Worm (Caenorhabditis elegans): ENCODE measurements around the gene F40H3.1.
A peak's percentile ranks its signal among the peaks of the same experiment; 100 is the strongest.

F40H3.1 gene

DNA sequence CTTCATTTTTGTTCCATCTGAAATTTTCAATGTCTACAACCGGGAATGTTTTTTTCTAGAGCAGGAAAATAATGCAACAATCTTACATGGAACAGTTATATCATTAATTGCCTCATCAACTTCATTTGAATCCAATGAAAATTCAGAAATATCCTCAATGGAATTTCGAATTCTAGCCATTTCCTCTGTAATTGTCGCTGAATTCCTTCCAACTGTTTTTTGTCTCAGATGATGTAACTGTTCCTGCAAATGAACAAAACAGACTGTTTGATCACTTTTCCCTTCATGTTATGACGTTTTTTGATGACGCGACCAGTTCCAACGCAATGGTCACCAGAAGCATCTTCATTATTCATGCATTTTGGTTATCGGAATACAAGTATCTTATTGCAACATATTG lies 41.8 kb downstream of the F40H3.1 start:
- TF ChIP-seq unc-62 (GFP tag; optimal IDR thresholded peaks at IDR 0.05 in 1 of 2) (peak in 1 of 2 experiments; percentile 92), unc-62 (tag; optimal IDR thresholded peaks at IDR 0.05) (no peak), ceh-62 (tag; optimal IDR thresholded peaks at IDR 0.05) (no peak), hif-1 (tag; optimal IDR thresholded peaks at IDR 0.05) (no peak)

DNA sequence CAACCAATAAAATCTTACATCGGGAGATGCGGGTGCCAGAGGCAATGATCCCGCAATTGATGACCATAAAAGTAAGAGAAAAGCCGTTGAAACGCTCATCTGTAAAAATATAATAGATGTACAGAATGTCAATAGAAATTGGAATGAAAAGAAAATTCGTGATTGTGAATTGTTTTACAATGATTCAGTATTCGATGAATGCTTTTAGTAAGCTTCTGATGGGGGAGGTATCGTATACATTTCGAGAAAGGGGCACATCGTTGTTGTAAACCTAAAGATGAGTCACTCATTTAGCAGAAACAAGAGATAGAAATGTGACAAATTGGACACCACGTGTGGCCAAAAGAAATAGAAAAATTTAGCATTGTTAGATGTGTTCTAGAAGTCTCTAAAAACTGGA lies 42.9 kb downstream of the F40H3.1 start, which contains the start of gene C30B5.6:
TSS of gene C30B5.6 (minus strand) at position 101 of the 400 bp plus-strand sequence.
- no peak for TF ChIP-seq nhr-102 (tag; optimal IDR thresholded peaks at IDR 0.05)
- TF ChIP-seq egl-43 (GFP tag; IDR thresholded peaks at IDR 0.05): no peak
- TF ChIP-seq aha-1 (tag): peak; percentile 29

DNA sequence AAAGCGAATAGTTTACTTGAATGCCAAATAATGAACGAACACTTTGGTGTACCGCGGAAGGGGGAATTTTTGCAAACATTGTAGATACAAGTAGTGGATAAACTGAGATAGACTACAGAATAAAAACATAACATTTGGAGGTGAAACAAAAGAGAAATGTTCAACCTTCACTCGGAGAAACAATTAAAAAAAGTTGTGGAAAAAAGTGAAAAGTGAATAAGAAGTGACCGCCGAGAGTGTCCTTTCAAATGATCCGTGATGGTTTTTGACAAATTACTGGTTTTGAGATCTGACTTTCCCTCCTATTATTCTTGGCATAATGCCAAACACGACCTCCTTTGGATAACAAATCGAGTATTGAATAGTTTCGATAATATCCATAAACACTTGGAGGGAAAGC lies 44.1 kb downstream of the F40H3.1 start:
- TF ChIP-seq lin-13 (GFP tag; optimal IDR thresholded peaks at IDR 0.05) (no peak), duxl-1 (tag; optimal IDR thresholded peaks at IDR 0.05; ENCODE audit: poor library complexity) (no peak), ZK546.5 (tag; optimal IDR thresholded peaks at IDR 0.05) (no peak), php-3 (GFP tag; IDR thresholded peaks at IDR 0.05) (no peak), Y5F2A.4 (GFP tag; optimal IDR thresholded peaks at IDR 0.05) (no peak), nhr-48 (tag; optimal IDR thresholded peaks at IDR 0.05) (no peak), F26F4.8 (GFP tag; conservative IDR thresholded peaks at IDR 0.05) (no peak), R02D3.7 (tag; optimal IDR thresholded peaks at IDR 0.05) (no peak), hif-1 (tag; optimal IDR thresholded peaks at IDR 0.05) (no peak), ceh-44 (GFP tag; IDR thresholded peaks at IDR 0.05) (no peak), T20F7.1 (GFP tag; optimal IDR thresholded peaks at IDR 0.05) (no peak), mes-2 (tag; optimal IDR thresholded peaks at IDR 0.05; ENCODE audit: poor library complexity, severe bottlenecking) (no peak), daf-8 (GFP tag; IDR thresholded peaks at IDR 0.05) (no peak), T26A8.4 (GFP tag; IDR thresholded peaks at IDR 0.05) (no peak), tra-1 (GFP tag; IDR thresholded peaks at IDR 0.05) (no peak), mxl-2 (GFP tag; conservative IDR thresholded peaks at IDR 0.05) (no peak)

DNA sequence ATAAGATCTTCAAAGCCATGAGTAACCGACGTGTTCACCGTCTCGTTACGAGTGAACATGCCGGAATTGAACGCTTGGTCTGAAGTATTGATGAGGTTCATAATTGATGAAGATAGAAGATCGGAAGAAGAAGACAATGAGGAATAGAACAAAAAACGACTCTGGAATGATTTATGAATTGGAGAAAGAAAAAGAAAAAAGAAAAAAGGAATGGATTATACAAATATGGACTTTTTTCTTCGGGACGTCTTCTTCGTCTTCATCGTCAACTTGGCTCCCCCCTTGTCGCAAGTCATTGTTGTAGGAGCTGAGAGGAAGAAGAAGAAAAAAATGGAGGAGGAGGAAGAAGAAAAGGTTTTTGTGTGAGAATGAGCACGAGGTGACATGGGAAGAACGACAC lies 47.4 kb downstream of the F40H3.1 start, which contains the start of gene srsy-2:
TSS of gene srsy-2 (minus strand) at position 101 of the 400 bp plus-strand sequence.
- TF ChIP-seq fkh-10 (GFP tag; optimal IDR thresholded peaks at IDR 0.05) (peak; percentile 32), aha-1 (tag) (peak; percentile 28), Y48G9A.11 (GFP tag; IDR thresholded peaks at IDR 0.05) (no peak)

DNA sequence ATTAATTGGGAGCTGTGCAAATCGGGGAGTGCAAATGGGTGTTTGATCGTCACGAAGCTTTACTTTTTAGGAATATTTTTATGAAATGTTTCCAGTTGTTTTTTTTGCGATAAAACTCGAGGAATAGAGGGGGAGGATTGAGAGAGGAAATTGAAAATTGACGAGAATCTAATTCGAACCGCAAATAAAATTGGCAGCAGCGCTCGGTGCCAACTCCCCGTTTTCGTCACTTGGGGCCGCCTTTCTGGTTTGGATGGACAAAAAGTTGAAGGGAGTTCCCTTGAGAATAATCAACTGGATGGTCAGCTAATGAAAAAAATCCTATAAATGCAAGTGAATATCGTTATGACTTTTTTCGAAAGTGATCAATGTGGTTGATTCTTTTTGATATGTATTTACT lies 50.5 kb downstream of the F40H3.1 start:
- TF ChIP-seq ces-1 (GFP tag; optimal IDR thresholded peaks at IDR 0.05) (peak; percentile 26), lim-7 (GFP tag; IDR thresholded peaks at IDR 0.05) (no peak)
